Worm (Caenorhabditis elegans) whole organism, young adult: Measurements from ENCODE around the gene fbxa-213.
"Not testable (repeated sequence)": the region's sequence is repeated elsewhere in the genome, so short reads cannot be mapped to it uniquely, and the experiment has no call there.

ENCODE experiments used
- B0035.1 ChIP-seq: sonication (generic microtip); optimal IDR thresholded peaks from 2 replicates; lab custom pipeline; 2016; ENCODE audit warnings: missing genetic modification characterization, mild to moderate bottlenecking, missing compliant biosample characterization, missing genotype, missing genetic modification reagents
- B0336.3 ChIP-seq: fragments of 200-800 bp; sonication (Bioruptor generic); IDR thresholded peaks from 2 replicates; pipeline ENCODE4 v1.3.6; 2022; ENCODE audit warnings: missing genetic modification characterization, missing compliant biosample characterization
- D2030.7 ChIP-seq: fragments of 200-800 bp; sonication (Bioruptor generic); IDR thresholded peaks from 2 replicates; pipeline ENCODE4 v1.3.6; 2022; ENCODE audit warnings: missing genetic modification reagents, missing genetic modification characterization, missing compliant biosample characterization
- F23B12.7 ChIP-seq: sonication (generic microtip); optimal IDR thresholded peaks from 2 replicates; lab custom pipeline; 2017; ENCODE audit warnings: missing genetic modification characterization, mild to moderate bottlenecking, missing compliant biosample characterization, antibody characterized with exemption, moderate library complexity; ENCODE audit not compliant: insufficient read depth
- F37B4.10 ChIP-seq: fragments of 200-800 bp; sonication (Bioruptor generic); IDR thresholded peaks from 2 replicates; pipeline ENCODE4 v1.3.6; 2022; ENCODE audit warnings: missing genetic modification characterization, missing compliant biosample characterization
- F39B2.1 ChIP-seq: fragments of 200-800 bp; sonication (Bioruptor generic); IDR thresholded peaks from 2 replicates; pipeline ENCODE4 v1.3.6; 2022; ENCODE audit warnings: missing genetic modification reagents, missing genetic modification characterization, missing compliant biosample characterization
- K12H6.12 ChIP-seq: fragments of 200-800 bp; sonication (Bioruptor generic); optimal IDR thresholded peaks from 2 replicates; lab custom pipeline; 2018; ENCODE audit warnings: mild to moderate bottlenecking, missing genetic modification characterization, missing compliant biosample characterization
- T26A5.8 ChIP-seq: sonication (generic microtip); optimal IDR thresholded peaks from 2 replicates; lab custom pipeline; 2016; ENCODE audit warnings: missing genetic modification characterization, missing compliant biosample characterization
- Y79H2A.3 ChIP-seq: fragments of 200-800 bp; sonication (Bioruptor generic); conservative IDR thresholded peaks from 2 replicates; pipeline ENCODE4 v1.3.6; 2022; ENCODE audit warnings: missing genetic modification reagents, missing genetic modification characterization, missing compliant biosample characterization
- atf-7 ChIP-seq: sonication (generic microtip); optimal IDR thresholded peaks from 2 replicates; lab custom pipeline; 2017; ENCODE audit warnings: mild to moderate bottlenecking, missing genetic modification characterization, missing compliant biosample characterization
- attf-6 ChIP-seq: fragments of 200-800 bp; sonication (Bioruptor generic); IDR thresholded peaks from 2 replicates; pipeline ENCODE4 v1.3.6; 2022; ENCODE audit warnings: missing genetic modification reagents, missing genetic modification characterization, missing compliant biosample characterization
- ccch-3 ChIP-seq: fragments of 200-800 bp; sonication (Bioruptor generic); optimal IDR thresholded peaks from 2 replicates; lab custom pipeline; 2018; ENCODE audit warnings: mild to moderate bottlenecking, missing genetic modification characterization, missing compliant biosample characterization
- cebp-1 ChIP-seq, 2 experiments: fragments of 200-800 bp in 1 of 2; sonication (Bioruptor generic) in 1 of 2; sonication (generic microtip) in 1 of 2; IDR thresholded peaks in 1 of 2; optimal IDR thresholded peaks in 1 of 2; 2 replicates each; pipeline versions ENCODE4 v1.3.6 to Lab custom; 2017 to 2022; ENCODE audit warnings: missing compliant biosample characterization in 2 of 2, missing genetic modification characterization in 2 of 2, mild to moderate bottlenecking in 1 of 2, missing genetic modification reagents in 1 of 2, moderate library complexity in 1 of 2
- ceh-27 ChIP-seq: fragments of 200-800 bp; sonication (Bioruptor generic); optimal IDR thresholded peaks from 2 replicates; lab custom pipeline; 2018; ENCODE audit warnings: mild to moderate bottlenecking, missing genetic modification characterization, moderate library complexity, missing compliant biosample characterization
- ceh-40 ChIP-seq: fragments of 200-800 bp; sonication (Bioruptor generic); IDR thresholded peaks from 2 replicates; pipeline ENCODE4 v1.3.6; 2022; ENCODE audit warnings: missing genetic modification characterization, missing compliant biosample characterization
- ceh-58 ChIP-seq: fragments of 200-800 bp; sonication (Bioruptor generic); IDR thresholded peaks from 2 replicates; pipeline ENCODE4 v1.3.6; 2022; ENCODE audit warnings: missing genetic modification characterization, missing compliant biosample characterization
- dpff-1 ChIP-seq: sonication (generic microtip); optimal IDR thresholded peaks from 2 replicates; lab custom pipeline; 2017; ENCODE audit warnings: mild to moderate bottlenecking, missing genetic modification characterization, missing compliant biosample characterization
- dpl-1 ChIP-seq: fragments of 150-350 bp; optimal IDR thresholded peaks from 2 replicates; lab custom pipeline; 2014; ENCODE audit warnings: missing biosample characterization, missing genetic modification reagents, missing genetic modification characterization
- egl-18 ChIP-seq: fragments of 200-800 bp; sonication (Bioruptor generic); IDR thresholded peaks from 2 replicates; pipeline ENCODE4 v1.3.6; 2022; ENCODE audit warnings: missing genetic modification reagents, missing genetic modification characterization, missing compliant biosample characterization
- egl-44 ChIP-seq: fragments of 200-800 bp; sonication (Bioruptor generic); IDR thresholded peaks from 2 replicates; pipeline ENCODE4 v1.3.6; 2022; ENCODE audit warnings: missing genetic modification reagents, missing genetic modification characterization, missing compliant biosample characterization
- ekl-4 ChIP-seq: fragments of 200-800 bp; sonication (Bioruptor generic); IDR thresholded peaks from 2 replicates; pipeline ENCODE4 v1.3.6; 2022; ENCODE audit warnings: missing genetic modification reagents, missing genetic modification characterization, missing compliant biosample characterization
- fkh-3 ChIP-seq: sonication (generic microtip); optimal IDR thresholded peaks from 2 replicates; lab custom pipeline; 2016; ENCODE audit warnings: mild to moderate bottlenecking, missing genetic modification characterization, missing compliant biosample characterization
- gei-17 ChIP-seq: fragments of 200-800 bp; sonication (Bioruptor generic); optimal IDR thresholded peaks from 2 replicates; lab custom pipeline; 2018; ENCODE audit warnings: mild to moderate bottlenecking, missing genetic modification characterization, missing compliant biosample characterization
- hmg-20 ChIP-seq: fragments of 200-800 bp; sonication (Bioruptor generic); IDR thresholded peaks from 2 replicates; pipeline ENCODE4 v1.3.6; 2022; ENCODE audit warnings: missing genetic modification reagents, missing genetic modification characterization, missing compliant biosample characterization
- hsf-1 ChIP-seq: fragments of 200-800 bp; sonication (Bioruptor generic); IDR thresholded peaks from 2 replicates; pipeline ENCODE4 v1.3.6; 2022; ENCODE audit warnings: missing genetic modification reagents, missing genetic modification characterization, missing compliant biosample characterization
- lsl-1 ChIP-seq: fragments of 200-800 bp; sonication (Bioruptor generic); optimal IDR thresholded peaks from 2 replicates; lab custom pipeline; 2018; ENCODE audit warnings: mild to moderate bottlenecking, missing genetic modification characterization, moderate library complexity, missing compliant biosample characterization
- madf-6 ChIP-seq: fragments of 200-800 bp; sonication (Bioruptor generic); IDR thresholded peaks from 2 replicates; pipeline ENCODE4 v1.3.6; 2022; ENCODE audit warnings: missing genetic modification reagents, missing genetic modification characterization, missing compliant biosample characterization
- madf-8 ChIP-seq: fragments of 200-800 bp; sonication (Bioruptor generic); conservative IDR thresholded peaks from 2 replicates; pipeline ENCODE4 v1.3.6; 2022; ENCODE audit warnings: missing genetic modification reagents, missing genetic modification characterization, missing compliant biosample characterization
- mxl-1 ChIP-seq: sonication (generic microtip); optimal IDR thresholded peaks from 2 replicates; lab custom pipeline; 2016; ENCODE audit warnings: missing genetic modification characterization, missing compliant biosample characterization
- nhr-90 ChIP-seq: sonication (generic microtip); optimal IDR thresholded peaks from 2 replicates; lab custom pipeline; 2016; ENCODE audit warnings: missing genotype, mild to moderate bottlenecking, missing genetic modification characterization, missing compliant biosample characterization
- rec-8 ChIP-seq, 2 experiments: sonication (generic microtip); optimal IDR thresholded peaks; 2 replicates each; lab custom pipeline; 2016; ENCODE audit warnings: mild to moderate bottlenecking in 2 of 2, missing genetic modification characterization in 2 of 2, missing genetic modification reagents in 2 of 2, missing genotype in 2 of 2, missing biosample characterization in 1 of 2, missing compliant biosample characterization in 1 of 2, moderate library complexity in 1 of 2
- sea-2 ChIP-seq: fragments of 200-800 bp; sonication (Bioruptor generic); IDR thresholded peaks from 2 replicates; pipeline ENCODE4 v1.3.6; 2022; ENCODE audit warnings: missing genetic modification characterization, missing compliant biosample characterization
- snpc-1.1 ChIP-seq: sonication (generic microtip); optimal IDR thresholded peaks from 2 replicates; lab custom pipeline; 2017; ENCODE audit warnings: missing genetic modification characterization, mild to moderate bottlenecking, missing compliant biosample characterization, antibody characterized with exemption, moderate library complexity, missing genotype, missing genetic modification reagents; ENCODE audit not compliant: insufficient read depth
- snpc-3.4 ChIP-seq: sonication (generic microtip); optimal IDR thresholded peaks from 2 replicates; lab custom pipeline; 2017; ENCODE audit warnings: missing genetic modification characterization, mild to moderate bottlenecking, missing compliant biosample characterization, antibody characterized with exemption, moderate library complexity, missing genotype, missing genetic modification reagents
- snpc-4 ChIP-seq, 5 experiments: fragments of 150-350 bp in 1 of 5; sonication (generic microtip) in 4 of 5; optimal IDR thresholded peaks; 2 replicates each; lab custom pipeline; 2014 to 2018; ENCODE audit warnings: missing genetic modification characterization in 5 of 5, missing biosample characterization in 3 of 5, antibody characterized with exemption in 2 of 5, mild to moderate bottlenecking in 2 of 5, missing compliant biosample characterization in 2 of 5, missing genotype in 2 of 5, moderate library complexity in 2 of 5, missing genetic modification reagents in 1 of 5
- ztf-18 ChIP-seq: sonication (generic microtip); optimal IDR thresholded peaks from 2 replicates; lab custom pipeline; 2016; ENCODE audit warnings: missing genotype, mild to moderate bottlenecking, missing genetic modification characterization, missing compliant biosample characterization
- ztf-25 ChIP-seq: fragments of 200-800 bp; sonication (Bioruptor generic); IDR thresholded peaks from 2 replicates; pipeline ENCODE4 v1.3.6; 2022; ENCODE audit warnings: missing genetic modification reagents, missing genetic modification characterization, missing compliant biosample characterization
- ztf-26 ChIP-seq: sonication (generic microtip); optimal IDR thresholded peaks from 2 replicates; lab custom pipeline; 2017; ENCODE audit warnings: missing genetic modification characterization, missing compliant biosample characterization

Gene fbxa-213

ce11 chrV:18268744-18269143 is at the start of gene fbxa-213:
TSS of gene fbxa-213 (minus strand) at chrV:18268844.
- no peak for TF ChIP-seq ccch-3 (GFP tag; lab: Kevin White, UChicago)
- no peak for TF ChIP-seq atf-7 (tag; lab: Kevin White, UChicago)
- no peak for TF ChIP-seq sea-2
- no peak for TF ChIP-seq ztf-26 (tag; lab: Kevin White, UChicago)
- no peak for TF ChIP-seq snpc-4 (GFP tag; optimal IDR thresholded peaks at IDR 0.05; lab: Kevin White, UChicago)
- no peak for TF ChIP-seq snpc-4 (tag; optimal IDR thresholded peaks at IDR 0.05; lab: Kevin White, UChicago)
- TF ChIP-seq hsf-1 (GFP tag; lab: Robert Waterston, UW), result no peak
- TF ChIP-seq rec-8 (tag; optimal IDR thresholded peaks at IDR 0.05; lab: Kevin White, UChicago), result no peak
- TF ChIP-seq madf-6, result no peak
- TF ChIP-seq T26A5.8 (tag; lab: Kevin White, UChicago), result no peak
- TF ChIP-seq ceh-27 (GFP tag; lab: Kevin White, UChicago), result no peak
- no peak for TF ChIP-seq dpff-1
- TF ChIP-seq fkh-3, result no peak
- TF ChIP-seq snpc-3.4, result no peak
- no peak for TF ChIP-seq B0035.1
- no peak for TF ChIP-seq Y79H2A.3 (GFP tag; lab: Robert Waterston, UW)
- no peak for TF ChIP-seq dpl-1 (GFP tag; lab: Kevin White, UChicago)
- TF ChIP-seq madf-8 (GFP tag; lab: Robert Waterston, UW), result no peak
- TF ChIP-seq B0336.3 (GFP tag; lab: Robert Waterston, UW), result no peak

- TF ChIP-seq cebp-1 (GFP tag; IDR thresholded peaks at IDR 0.05; lab: Robert Waterston, UW), result no peak
- TF ChIP-seq cebp-1 (tag; optimal IDR thresholded peaks at IDR 0.05; lab: Kevin White, UChicago), result no peak
- no peak for TF ChIP-seq ztf-25 (GFP tag; lab: Robert Waterston, UW)
- no peak for TF ChIP-seq egl-18 (GFP tag; lab: Robert Waterston, UW)
- TF ChIP-seq ekl-4 (GFP tag; lab: Robert Waterston, UW), result no peak
- TF ChIP-seq nhr-90, result no peak
Observed at ce11 chrV:18318312-18318711, 49.7 kb upstream of the fbxa-213 start, which contains the start of gene fbxb-119. TSS of gene fbxb-119 (plus strand) at chrV:18318612.

ce11 chrV:18302414-18302813 is 33.8 kb upstream of the fbxa-213 start, which contains the start of gene Y51A2A.6:
TSS of gene Y51A2A.6 (plus strand) at chrV:18302714.
- not testable (repeated sequence) for TF ChIP-seq egl-44 (GFP tag; lab: Robert Waterston, UW); F37B4.10 (GFP tag; lab: Robert Waterston, UW); K12H6.12

- no peak for TF ChIP-seq mxl-1 (tag; lab: Kevin White, UChicago)
- TF ChIP-seq dpff-1, result no peak
- no peak for TF ChIP-seq F23B12.7 (tag; lab: Kevin White, UChicago)
- no peak for TF ChIP-seq D2030.7 (GFP tag; lab: Robert Waterston, UW)
- no peak for TF ChIP-seq ceh-40 (GFP tag; lab: Robert Waterston, UW)
- no peak for TF ChIP-seq ztf-18 (tag; lab: Kevin White, UChicago)
- TF ChIP-seq lsl-1 (GFP tag; lab: Kevin White, UChicago), result no peak
- TF ChIP-seq snpc-1.1 (tag; lab: Kevin White, UChicago), result no peak
- TF ChIP-seq attf-6 (GFP tag; lab: Robert Waterston, UW), result no peak
- TF ChIP-seq gei-17 (GFP tag; lab: Kevin White, UChicago), result no peak
- TF ChIP-seq ceh-58 (GFP tag; lab: Robert Waterston, UW), result no peak
- TF ChIP-seq hmg-20 (GFP tag; lab: Robert Waterston, UW), result no peak
- no peak for TF ChIP-seq F39B2.1 (GFP tag; lab: Robert Waterston, UW)
Observed at ce11 chrV:18299313-18299712, 30.7 kb upstream of the fbxa-213 start.
